Worm (Caenorhabditis elegans): ENCODE data around the gene Y17G7B.8.
A peak's percentile ranks its signal among the peaks of the same experiment; 100 is the strongest.

Gene Y17G7B.8

ce11 chrII:11980110-11980509 lies 47.4 kb downstream of the Y17G7B.8 start (continued):
- TF ChIP-seq nhr-12 (tag; optimal IDR thresholded peaks at IDR 0.05), result no peak
- peak in 1 of 2 experiments; percentile 87 for TF ChIP-seq ztf-11 (tag; optimal IDR thresholded peaks at IDR 0.05)
- peak; percentile 95 for TF ChIP-seq unc-130 (tag; optimal IDR thresholded peaks at IDR 0.05)
- no peak for TF ChIP-seq hpl-2 (GFP tag; optimal IDR thresholded peaks at IDR 0.05)
- TF ChIP-seq lin-39 (tag; optimal IDR thresholded peaks at IDR 0.05), result peak; percentile 45
- peak; percentile 87 for TF ChIP-seq swsn-7 (tag; optimal IDR thresholded peaks at IDR 0.05)
- peak; percentile 72 to 83 for TF ChIP-seq lin-35 (GFP tag; optimal IDR thresholded peaks at IDR 0.05)
- TF ChIP-seq snu-23 (GFP tag; optimal IDR thresholded peaks at IDR 0.05), result peak; percentile 90
- TF ChIP-seq zag-1 (tag; optimal IDR thresholded peaks at IDR 0.05), result no peak
- TF ChIP-seq efl-3 (GFP tag; optimal IDR thresholded peaks at IDR 0.05), result peak; percentile 47
- TF ChIP-seq hlh-17 (GFP tag; optimal IDR thresholded peaks at IDR 0.05; ENCODE audit: borderline replicate concordance), result no peak
- TF ChIP-seq efl-1 (optimal IDR thresholded peaks at IDR 0.05), result peak; percentile 83 to 90
- TF ChIP-seq efl-1 (GFP tag; optimal IDR thresholded peaks at IDR 0.05 in 1 of 2), result peak; percentile 69 to 97
- TF ChIP-seq C34B4.2 (tag; optimal IDR thresholded peaks at IDR 0.05), result no peak
- peak; percentile 92 for TF ChIP-seq nhr-20 (tag; optimal IDR thresholded peaks at IDR 0.05)
- no peak for TF ChIP-seq snpc-4 (tag; optimal IDR thresholded peaks at IDR 0.05)
- peak; percentile 80 for TF ChIP-seq mab-9 (GFP tag; IDR thresholded peaks at IDR 0.05)
- TF ChIP-seq nhr-19 (GFP tag; conservative IDR thresholded peaks at IDR 0.05), result peak; percentile 91
- TF ChIP-seq mep-1 (tag; optimal IDR thresholded peaks at IDR 0.05), result peak; percentile 93
- TF ChIP-seq ceh-88 (GFP tag; IDR thresholded peaks at IDR 0.05), result peak; percentile 89
- TF ChIP-seq nhr-47 (tag; optimal IDR thresholded peaks at IDR 0.05), result peak; percentile 94
- peak; percentile 68 to 79 (median 79) for TF ChIP-seq dpl-1 (GFP tag; optimal IDR thresholded peaks at IDR 0.05)
- TF ChIP-seq Y116A8C.19 (tag; optimal IDR thresholded peaks at IDR 0.05; ENCODE audit: borderline replicate concordance), result no peak
- TF ChIP-seq ceh-82 (tag; optimal IDR thresholded peaks at IDR 0.05), result peak; percentile 88 to 92 (median 90)
- TF ChIP-seq pax-3 (tag; optimal IDR thresholded peaks at IDR 0.05), result peak; percentile 87
- TF ChIP-seq nhr-237 (tag; optimal IDR thresholded peaks at IDR 0.05), result peak; percentile 57
- peak; percentile 66 for TF ChIP-seq fos-1 (tag; optimal IDR thresholded peaks at IDR 0.05)
- TF ChIP-seq pag-3 (tag; optimal IDR thresholded peaks at IDR 0.05; ENCODE audit: borderline replicate concordance, insufficient read depth), result no peak
- TF ChIP-seq nhr-85 (tag), result peak; percentile 91
- TF ChIP-seq ceh-90 (tag; optimal IDR thresholded peaks at IDR 0.05), result peak; percentile 40
- peak; percentile 80 for TF ChIP-seq fkh-10 (GFP tag; optimal IDR thresholded peaks at IDR 0.05)
- peak in 1 of 2 experiments; percentile 80 for TF ChIP-seq mdl-1 (tag; optimal IDR thresholded peaks at IDR 0.05)
- peak; percentile 80 for TF ChIP-seq skn-1 (tag; optimal IDR thresholded peaks at IDR 0.05)
- TF ChIP-seq alr-1 (tag; optimal IDR thresholded peaks at IDR 0.05; ENCODE audit: borderline replicate concordance), result no peak
- TF ChIP-seq blmp-1 (tag; optimal IDR thresholded peaks at IDR 0.05), result peak; percentile 56
- no peak for TF ChIP-seq ama-1 (optimal IDR thresholded peaks at IDR 0.05)
- TF ChIP-seq lin-15B (tag; optimal IDR thresholded peaks at IDR 0.05), result peak; percentile 87
- TF ChIP-seq ceh-63 (GFP tag; optimal IDR thresholded peaks at IDR 0.05), result no peak
- peak; percentile 89 for TF ChIP-seq tbx-2 (tag; optimal IDR thresholded peaks at IDR 0.05)

- TF ChIP-seq mep-1 (tag; optimal IDR thresholded peaks at IDR 0.05), result peak; percentile 25
- TF ChIP-seq ztf-4 (tag; optimal IDR thresholded peaks at IDR 0.05), result no peak
- TF ChIP-seq nhr-47 (tag; optimal IDR thresholded peaks at IDR 0.05), result no peak
- peak in 1 of 3 experiments; percentile 35 for TF ChIP-seq dpl-1 (GFP tag; optimal IDR thresholded peaks at IDR 0.05)
- no peak for TF ChIP-seq irx-1 (tag; optimal IDR thresholded peaks at IDR 0.05)
- peak; percentile 29 for TF ChIP-seq skn-1 (tag; optimal IDR thresholded peaks at IDR 0.05)
- TF ChIP-seq lin-39 (tag; optimal IDR thresholded peaks at IDR 0.05), result no peak
- no peak for TF ChIP-seq sptf-1 (tag; optimal IDR thresholded peaks at IDR 0.05)
- no peak for TF ChIP-seq fkh-10 (GFP tag; optimal IDR thresholded peaks at IDR 0.05)
- no peak for TF ChIP-seq nhr-28 (tag; optimal IDR thresholded peaks at IDR 0.05)
- TF ChIP-seq lin-35 (GFP tag; optimal IDR thresholded peaks at IDR 0.05), result peak; percentile 42 to 54
- no peak for TF ChIP-seq unc-30 (tag; optimal IDR thresholded peaks at IDR 0.05)
- no peak for TF ChIP-seq lir-3 (tag; optimal IDR thresholded peaks at IDR 0.05; ENCODE audit: poor library complexity)
- no peak for TF ChIP-seq ama-1 (optimal IDR thresholded peaks at IDR 0.05)
- TF ChIP-seq efl-3 (GFP tag; optimal IDR thresholded peaks at IDR 0.05), result no peak
- TF ChIP-seq rnt-1 (tag; optimal IDR thresholded peaks at IDR 0.05), result peak; percentile 46
- peak; percentile 54 to 81 (median 59) for TF ChIP-seq ceh-82 (tag; optimal IDR thresholded peaks at IDR 0.05)
- TF ChIP-seq nhr-77 (tag; optimal IDR thresholded peaks at IDR 0.05), result no peak
- TF ChIP-seq isw-1 (GFP tag; IDR thresholded peaks at IDR 0.05), result no peak; the same call in none of the 2 replicates
- peak in 1 of 2 experiments; percentile 42 for TF ChIP-seq efl-1 (optimal IDR thresholded peaks at IDR 0.05)
- TF ChIP-seq efl-1 (GFP tag; optimal IDR thresholded peaks at IDR 0.05 in 1 of 2), result peak in 1 of 2 experiments; percentile 47
- TF ChIP-seq unc-130 (tag; optimal IDR thresholded peaks at IDR 0.05), result peak; percentile 16
- 0 out of 2 replicates have a peak, but pooled peaks have one; percentile 19 for TF ChIP-seq grh-1 (GFP tag; IDR thresholded peaks at IDR 0.05)
Observed at ce11 chrII:11979449-11980095, 48.0 kb downstream of the Y17G7B.8 start, which contains the start of the genes ash-2 and Y17G7B.20. ash-2 (plus strand) TSS chrII:11979838. Y17G7B.20 (minus strand) TSS chrII:11979844.

Measured in whole organism, L1 larva.